Fruit fly (Drosophila melanogaster) whole organism, embryonic: ENCODE results near the gene CG1738.

Experiments
- BEAF-32 ChIP-seq: fragments of 200-800 bp; sonication (Bioruptor generic); optimal IDR thresholded peaks from 3 replicates; lab custom pipeline; 2017; ENCODE audit warnings: missing biosample characterization, missing genetic modification characterization, mild to moderate bottlenecking, moderate library complexity, missing genetic modification reagents
- BtbVII ChIP-seq: fragments of 200-800 bp; sonication (Bioruptor generic); optimal IDR thresholded peaks from 3 replicates; lab custom pipeline; 2017; ENCODE audit warnings: missing biosample characterization, mild to moderate bottlenecking, missing genetic modification characterization
- CG10274 ChIP-seq: fragments of 200-800 bp; sonication (Bioruptor generic); optimal IDR thresholded peaks from 3 replicates; lab custom pipeline; 2017; ENCODE audit warnings: missing biosample characterization, mild to moderate bottlenecking, missing genetic modification characterization
- CG11247 ChIP-seq: fragments of 200-800 bp; sonication (Bioruptor generic); IDR thresholded peaks from 2 replicates; pipeline ENCODE4 v1.3.6; 2022; ENCODE audit warnings: missing biosample characterization, missing genetic modification characterization
- CG11456 ChIP-seq: fragments of 200-800 bp; sonication (Bioruptor generic); IDR thresholded peaks from 3 replicates; pipeline ENCODE4 v1.3.6; 2022; ENCODE audit warnings: missing biosample characterization, missing genetic modification characterization
- CG11504 ChIP-seq: fragments of 200-800 bp; sonication (Bioruptor generic); optimal IDR thresholded peaks from 3 replicates; lab custom pipeline; 2019; ENCODE audit warnings: missing biosample characterization, mild to moderate bottlenecking, missing genetic modification characterization, moderate library complexity
- CG12299 ChIP-seq: fragments of 200-800 bp; sonication (Bioruptor generic); optimal IDR thresholded peaks from 2 replicates; lab custom pipeline; 2018; ENCODE audit warnings: missing biosample characterization, mild to moderate bottlenecking, missing genetic modification characterization
- CG14441 ChIP-seq: fragments of 200-800 bp; sonication (Bioruptor generic); IDR thresholded peaks from 2 replicates; pipeline ENCODE4 v1.3.6; 2022; ENCODE audit warnings: missing biosample characterization, missing genetic modification characterization
- CG15011 ChIP-seq: fragments of 200-800 bp; sonication (Bioruptor generic); optimal IDR thresholded peaks from 3 replicates; lab custom pipeline; 2018; ENCODE audit warnings: missing biosample characterization, mild to moderate bottlenecking, missing genetic modification characterization
- CG16779 ChIP-seq: fragments of 200-800 bp; sonication (Bioruptor generic); IDR thresholded peaks from 2 replicates; pipeline ENCODE4 v1.3.6; 2022; ENCODE audit warnings: missing biosample characterization, missing genetic modification characterization
- CG17359 ChIP-seq: fragments of 200-800 bp; sonication (Bioruptor generic); optimal IDR thresholded peaks from 3 replicates; lab custom pipeline; 2018; ENCODE audit warnings: missing biosample characterization, mild to moderate bottlenecking, missing genetic modification characterization, moderate library complexity
- CG17802 ChIP-seq: fragments of 200-800 bp; sonication (Bioruptor generic); optimal IDR thresholded peaks from 2 replicates; lab custom pipeline; 2018; ENCODE audit warnings: missing biosample characterization, mild to moderate bottlenecking, missing genetic modification characterization, moderate library complexity
- CG18764 ChIP-seq: fragments of 200-800 bp; sonication (Bioruptor generic); optimal IDR thresholded peaks from 3 replicates; lab custom pipeline; 2016; ENCODE audit warnings: missing biosample characterization, missing genetic modification characterization
- CG31224 ChIP-seq: fragments of 200-800 bp; sonication (Bioruptor generic); IDR thresholded peaks from 2 replicates; pipeline ENCODE4 v1.3.6; 2022; ENCODE audit warnings: missing biosample characterization, missing genetic modification characterization
- CG31441 ChIP-seq: fragments of 200-800 bp; sonication (Bioruptor generic); IDR thresholded peaks from 2 replicates; pipeline ENCODE4 v1.3.6; 2022; ENCODE audit warnings: missing biosample characterization, missing genetic modification characterization
- CG4282 ChIP-seq: fragments of 200-800 bp; sonication (Bioruptor generic); optimal IDR thresholded peaks from 2 replicates; lab custom pipeline; 2016; ENCODE audit warnings: missing biosample characterization, missing genetic modification characterization
- CG4820 ChIP-seq: fragments of 200-800 bp; sonication (Bioruptor generic); optimal IDR thresholded peaks from 3 replicates; lab custom pipeline; 2016; ENCODE audit warnings: missing biosample characterization, missing genetic modification characterization
- CG7839 ChIP-seq: fragments of 200-800 bp; sonication (Bioruptor generic); optimal IDR thresholded peaks from 3 replicates; lab custom pipeline; 2018; ENCODE audit warnings: missing biosample characterization, mild to moderate bottlenecking, missing genetic modification characterization, moderate library complexity
- CG8089 ChIP-seq: fragments of 200-800 bp; sonication (Bioruptor generic); optimal IDR thresholded peaks from 3 replicates; lab custom pipeline; 2016; ENCODE audit warnings: missing biosample characterization, missing genetic modification characterization
- CG8281 ChIP-seq: fragments of 200-800 bp; sonication (Bioruptor generic); optimal IDR thresholded peaks from 2 replicates; lab custom pipeline; 2018; ENCODE audit warnings: missing biosample characterization, mild to moderate bottlenecking, missing genetic modification characterization, moderate library complexity
- CG8478 ChIP-seq: fragments of >200 bp; optimal IDR thresholded peaks from 2 replicates; lab custom pipeline; 2018
- CG8765 ChIP-seq: fragments of 200-800 bp; sonication (Bioruptor generic); IDR thresholded peaks from 2 replicates; pipeline ENCODE4 v1.3.6; 2022; ENCODE audit warnings: missing biosample characterization, missing genetic modification characterization
- CG9215 ChIP-seq: fragments of 200-800 bp; sonication (Bioruptor generic); IDR thresholded peaks from 2 replicates; pipeline ENCODE4 v1.3.6; 2022; ENCODE audit warnings: missing biosample characterization, missing genetic modification characterization
- Dek ChIP-seq: fragments of 200-800 bp; sonication (Bioruptor generic); optimal IDR thresholded peaks from 3 replicates; lab custom pipeline; 2019; ENCODE audit warnings: missing biosample characterization, mild to moderate bottlenecking, missing genetic modification characterization, moderate library complexity
- Drgx ChIP-seq: fragments of 200-800 bp; sonication (Bioruptor generic); IDR thresholded peaks from 2 replicates; pipeline ENCODE4 v1.3.6; 2022; ENCODE audit warnings: missing biosample characterization, missing genetic modification characterization
- Ets97D ChIP-seq: fragments of 200-800 bp; sonication (Bioruptor generic); optimal IDR thresholded peaks from 3 replicates; lab custom pipeline; 2016; ENCODE audit warnings: missing biosample characterization, missing genetic modification characterization
- HmgD ChIP-seq: fragments of 200-800 bp; sonication (Bioruptor generic); optimal IDR thresholded peaks from 3 replicates; lab custom pipeline; 2016; ENCODE audit warnings: missing biosample characterization, missing genetic modification characterization
- HmgZ ChIP-seq: fragments of 200-800 bp; sonication (Bioruptor generic); optimal IDR thresholded peaks from 2 replicates; lab custom pipeline; 2018; ENCODE audit warnings: missing biosample characterization, mild to moderate bottlenecking, missing genetic modification characterization
- Hmr ChIP-seq: fragments of 200-800 bp; sonication (Bioruptor generic); optimal IDR thresholded peaks from 3 replicates; lab custom pipeline; 2017; ENCODE audit warnings: mild to moderate bottlenecking, missing biosample characterization, missing genetic modification reagents, missing genetic modification characterization
- Oli ChIP-seq: fragments of 200-800 bp; sonication (Bioruptor generic); optimal IDR thresholded peaks from 2 replicates; lab custom pipeline; 2018; ENCODE audit warnings: missing biosample characterization, mild to moderate bottlenecking, missing genetic modification characterization, moderate library complexity
- Rx ChIP-seq: fragments of 200-800 bp; sonication (Bioruptor generic); IDR thresholded peaks from 2 replicates; pipeline ENCODE4 v1.3.6; 2022; ENCODE audit warnings: missing biosample characterization, missing genetic modification characterization
- YL-1 ChIP-seq: fragments of 200-800 bp; sonication (Bioruptor generic); optimal IDR thresholded peaks from 3 replicates; lab custom pipeline; 2017; ENCODE audit warnings: missing biosample characterization, mild to moderate bottlenecking, missing genetic modification characterization
- ab ChIP-seq: fragments of 200-800 bp; sonication (Bioruptor generic); optimal IDR thresholded peaks from 2 replicates; lab custom pipeline; 2016; ENCODE audit warnings: missing biosample characterization, missing genetic modification characterization
- cato ChIP-seq: fragments of 200-800 bp; sonication (Bioruptor generic); optimal IDR thresholded peaks from 2 replicates; lab custom pipeline; 2016; ENCODE audit warnings: missing biosample characterization, missing genetic modification characterization, borderline replicate concordance
- eve ChIP-seq, 2 experiments: fragments of >200 bp; optimal IDR thresholded peaks; 2 replicates each; lab custom pipeline; 2017; ENCODE audit warnings: missing biosample characterization in 2 of 2, missing genetic modification characterization in 2 of 2
- exex ChIP-seq: fragments of 200-800 bp; sonication (Bioruptor generic); optimal IDR thresholded peaks from 4 replicates; lab custom pipeline; 2018; ENCODE audit warnings: missing biosample characterization, mild to moderate bottlenecking, missing genetic modification characterization, moderate library complexity
- fd96Cb ChIP-seq: fragments of 200-800 bp; sonication (Bioruptor generic); optimal IDR thresholded peaks from 2 replicates; lab custom pipeline; 2018; ENCODE audit warnings: missing biosample characterization, mild to moderate bottlenecking, missing genetic modification characterization, moderate library complexity
- fu2 ChIP-seq: fragments of 200-800 bp; sonication (Bioruptor generic); optimal IDR thresholded peaks from 2 replicates; lab custom pipeline; 2016; ENCODE audit warnings: missing biosample characterization, missing genetic modification characterization
- gce ChIP-seq: fragments of 200-800 bp; sonication (Bioruptor generic); IDR thresholded peaks from 3 replicates; pipeline ENCODE4 v1.3.6; 2022; ENCODE audit warnings: missing biosample characterization, missing genetic modification characterization
- grau ChIP-seq: fragments of 200-800 bp; optimal IDR thresholded peaks from 3 replicates; lab custom pipeline; 2019; ENCODE audit warnings: missing biosample characterization, mild to moderate bottlenecking, missing genetic modification characterization, moderate library complexity
- gsb ChIP-seq: fragments of 200-800 bp; sonication (Bioruptor generic); IDR thresholded peaks from 2 replicates; pipeline ENCODE4 v1.3.6; 2022; ENCODE audit warnings: missing biosample characterization, missing genetic modification characterization
- gsb-n ChIP-seq: fragments of 200-800 bp; sonication (Bioruptor generic); optimal IDR thresholded peaks from 3 replicates; lab custom pipeline; 2018; ENCODE audit warnings: missing biosample characterization, mild to moderate bottlenecking, missing genetic modification characterization
- hb ChIP-seq: fragments of 200-800 bp; sonication (Bioruptor generic); IDR thresholded peaks from 3 replicates; pipeline ENCODE4 v1.3.6; 2022; ENCODE audit warnings: missing biosample characterization, missing genetic modification characterization; ENCODE audit not compliant: partially characterized antibody
- hth ChIP-seq: fragments of >200 bp; optimal IDR thresholded peaks from 2 replicates; lab custom pipeline; 2017; ENCODE audit warnings: inconsistent platforms
- lmd ChIP-seq: fragments of 200-800 bp; sonication (Bioruptor generic); IDR thresholded peaks from 2 replicates; pipeline ENCODE4 v1.3.6; 2022; ENCODE audit warnings: missing biosample characterization, missing genetic modification characterization
- pita ChIP-seq: fragments of 200-800 bp; sonication (Bioruptor generic); optimal IDR thresholded peaks from 2 replicates; lab custom pipeline; 2017; ENCODE audit warnings: missing biosample characterization, mild to moderate bottlenecking, missing genetic modification characterization
- prd ChIP-seq, 3 experiments: fragments of >200 bp in 2 of 3; fragments of 200-800 bp in 1 of 3; sonication (Bioruptor generic) in 1 of 3; optimal IDR thresholded peaks in 2 of 3; IDR thresholded peaks in 1 of 3; 2 replicates in 2 of 3; 3 replicates in 1 of 3; pipeline versions ENCODE4 v1.3.6 to Lab custom; 2017 to 2022; ENCODE audit warnings: missing biosample characterization in 1 of 3, missing genetic modification characterization in 1 of 3
- tna ChIP-seq: fragments of 200-800 bp; sonication (Bioruptor generic); IDR thresholded peaks from 2 replicates; pipeline ENCODE4 v1.3.6; 2022; ENCODE audit warnings: missing biosample characterization, missing genetic modification characterization; ENCODE audit not compliant: partially characterized antibody
- toy ChIP-seq: fragments of 200-800 bp; sonication (Bioruptor generic); IDR thresholded peaks from 2 replicates; pipeline ENCODE4 v1.3.6; 2022; ENCODE audit warnings: missing biosample characterization, missing genetic modification characterization
- unc-4 ChIP-seq: fragments of 200-800 bp; sonication (Bioruptor generic); IDR thresholded peaks from 2 replicates; pipeline ENCODE4 v1.3.6; 2022; ENCODE audit warnings: missing biosample characterization, missing genetic modification characterization; ENCODE audit not compliant: partially characterized antibody

CG1738 gene

DNA sequence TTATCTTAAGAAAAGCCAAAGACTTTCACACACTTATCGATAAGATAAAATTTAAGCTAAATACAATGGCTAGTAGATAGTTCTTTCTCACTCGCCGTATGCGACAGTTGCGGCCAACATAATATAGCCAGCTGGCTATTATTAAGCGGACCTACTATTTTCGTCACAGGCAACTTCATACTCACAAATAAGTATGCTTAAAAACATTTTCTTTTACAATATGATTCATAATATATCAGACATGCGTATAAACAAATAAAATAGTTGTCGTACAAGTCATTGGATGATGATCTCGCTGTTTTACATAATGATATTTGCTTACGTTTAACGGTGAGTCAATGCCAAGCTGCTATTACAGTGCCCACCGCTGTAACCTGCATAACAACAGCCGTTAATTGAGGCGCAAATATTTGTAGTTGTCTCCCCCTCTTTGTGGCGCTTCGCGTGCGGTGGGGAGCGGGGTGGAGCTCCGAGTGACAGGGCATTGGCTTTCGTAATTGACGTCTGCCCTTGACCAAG lies 22.6 kb upstream of the CG1738 start (continued):
- TF ChIP-seq fu2 (GFP tag; lab: Kevin White, UChicago) (peak; percentile 5), prd (optimal IDR thresholded peaks at IDR 0.05; lab: Kevin White, UChicago) (no peak), prd (GFP tag; IDR thresholded peaks at IDR 0.05; lab: Robert Waterston, UW) (peak; percentile 52), BtbVII (GFP tag; lab: Kevin White, UChicago) (peak; percentile 59), gsb (GFP tag; lab: Robert Waterston, UW) (peak; percentile 40; the same call in 1 of the 2 replicates), Drgx (GFP tag; lab: Robert Waterston, UW) (peak; percentile 62), CG4820 (GFP tag; lab: Kevin White, UChicago) (peak; percentile 51), CG17359 (tag; lab: Kevin White, UChicago) (peak; percentile 66), CG12299 (tag; lab: Kevin White, UChicago) (peak; percentile 52), Rx (GFP tag; lab: Robert Waterston, UW) (peak; percentile 47), Oli (peak; percentile 81), CG17802 (tag; lab: Kevin White, UChicago) (peak; percentile 3), grau (tag; lab: Kevin White, UChicago) (peak; percentile 78), CG8765 (no peak), ab (GFP tag; lab: Kevin White, UChicago) (no peak), CG16779 (no peak), gsb-n (tag; lab: Kevin White, UChicago) (no peak), CG14441 (GFP tag; lab: Robert Waterston, UW) (peak; percentile 65), CG31224 (GFP tag; lab: Robert Waterston, UW) (no peak), Ets97D (GFP tag; lab: Kevin White, UChicago) (no peak), CG8281 (tag; lab: Kevin White, UChicago) (peak; percentile 26), CG8478 (lab: Kevin White, UChicago) (no peak), toy (GFP tag; lab: Robert Waterston, UW) (no peak), pita (GFP tag; lab: Kevin White, UChicago) (no peak), CG11456 (GFP tag; lab: Robert Waterston, UW) (no peak; the same call in 2 of the 3 replicates), gce (GFP tag; lab: Robert Waterston, UW) (0 out of 3 replicates have a peak, but pooled peaks have one; percentile 32), CG11247 (GFP tag; lab: Robert Waterston, UW) (peak; percentile 26; the same call in 1 of the 2 replicates), eve (GFP tag; optimal IDR thresholded peaks at IDR 0.05; lab: Kevin White, UChicago) (no peak), CG8089 (GFP tag; lab: Kevin White, UChicago) (peak; percentile 26), cato (peak; percentile 17), hth (lab: Kevin White, UChicago) (no peak), unc-4 (GFP tag; lab: Robert Waterston, UW) (no peak), CG15011 (peak; percentile 53), tna (GFP tag; lab: Robert Waterston, UW) (no peak), lmd (GFP tag; lab: Robert Waterston, UW) (peak; percentile 76), fd96Cb (tag; lab: Kevin White, UChicago) (peak; percentile 65), CG4282 (no peak), Hmr (peak; percentile 78), YL-1 (no peak), HmgD (GFP tag; lab: Kevin White, UChicago) (peak; percentile 7), BEAF-32 (GFP tag; lab: Kevin White, UChicago) (no peak), CG10274 (GFP tag; lab: Kevin White, UChicago) (peak; percentile 37), CG9215 (GFP tag; lab: Robert Waterston, UW) (peak; percentile 56), CG31441 (GFP tag; lab: Robert Waterston, UW) (peak; percentile 54), exex (tag; lab: Kevin White, UChicago) (peak; percentile 59), hb (no peak), CG18764 (GFP tag; lab: Kevin White, UChicago) (peak; percentile 44), CG11504 (tag; lab: Kevin White, UChicago) (peak; percentile 79), Dek (tag; lab: Kevin White, UChicago) (peak; percentile 67), CG7839 (tag; lab: Kevin White, UChicago) (peak; percentile 82), HmgZ (tag; lab: Kevin White, UChicago) (peak; percentile 54)
